Worm (Caenorhabditis elegans): Measurements from ENCODE around the gene copd-1.

DNA sequence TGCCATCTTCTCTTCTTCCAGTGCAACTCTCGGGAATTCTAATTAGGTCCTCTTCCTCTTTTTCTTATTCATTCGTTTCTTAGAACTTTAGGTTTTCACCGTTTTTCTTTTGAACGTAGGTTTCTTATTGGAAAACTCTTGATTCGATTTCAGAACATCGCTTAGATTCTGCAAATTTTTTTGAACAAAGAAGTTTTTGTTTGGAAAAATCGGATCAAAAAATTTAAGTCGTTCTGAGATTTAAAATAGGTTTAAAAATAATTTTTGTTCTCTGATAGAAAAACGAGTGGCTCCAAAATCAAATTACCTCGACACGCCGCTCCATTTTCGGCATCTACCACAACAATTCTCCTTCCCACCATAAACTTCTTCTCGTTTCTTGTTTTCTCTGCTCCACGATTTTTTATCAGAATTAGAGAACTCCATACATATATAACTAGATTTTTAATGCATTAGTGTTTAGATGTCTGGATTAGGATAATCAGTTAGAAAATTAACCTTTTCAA, 46.0 kb upstream of the copd-1 start:
- TF ChIP-seq elt-2 (tag; optimal IDR thresholded peaks at IDR 0.05) (no peak), nfya-1 (tag; optimal IDR thresholded peaks at IDR 0.05; ENCODE audit: insufficient read depth) (no peak), pha-4 (tag; optimal IDR thresholded peaks at IDR 0.05) (no peak), nhr-67 (tag; optimal IDR thresholded peaks at IDR 0.05) (no peak), nhr-237 (tag; optimal IDR thresholded peaks at IDR 0.05) (no peak), lin-15B (tag; optimal IDR thresholded peaks at IDR 0.05) (no peak), fos-1 (tag; optimal IDR thresholded peaks at IDR 0.05) (no peak), nhr-11 (tag; optimal IDR thresholded peaks at IDR 0.05) (no peak), elt-1 (tag; optimal IDR thresholded peaks at IDR 0.05) (no peak), nhr-25 (tag; optimal IDR thresholded peaks at IDR 0.05) (no peak), aly-2 (tag; optimal IDR thresholded peaks at IDR 0.05) (no peak), mdl-1 (tag; optimal IDR thresholded peaks at IDR 0.05) (no peak), lin-39 (tag; optimal IDR thresholded peaks at IDR 0.05) (no peak), nhr-77 (tag; optimal IDR thresholded peaks at IDR 0.05) (no peak)

Data from whole organism, L3 larva.